Worm (Caenorhabditis elegans): Measurements from ENCODE around the gene srx-14.

- no peak for TF ChIP-seq him-1 (tag; optimal IDR thresholded peaks at IDR 0.05)
- TF ChIP-seq W03F9.2 (tag; optimal IDR thresholded peaks at IDR 0.05), result no peak
- TF ChIP-seq dao-5 (tag; optimal IDR thresholded peaks at IDR 0.05), result no peak
These were observed 13.0 kb upstream of the srx-14 start, which contains the start of gene perm-2 for ce11 chrIV:1126490-1126889.

Data from whole organism, L4/young adult.